Fruit fly (Drosophila melanogaster) whole organism, embryonic: Measurements from ENCODE around the gene Tim17a1.
A peak's percentile ranks its signal among the peaks of the same experiment; 100 is the strongest.

Experiments
- BtbVII ChIP-seq: fragments of 200-800 bp; sonication (Bioruptor generic); optimal IDR thresholded peaks from 3 replicates; lab custom pipeline; 2017; ENCODE audit warnings: missing biosample characterization, mild to moderate bottlenecking, missing genetic modification characterization
- CG10431 ChIP-seq: fragments of 200-800 bp; sonication (Bioruptor generic); optimal IDR thresholded peaks from 3 replicates; lab custom pipeline; 2018; ENCODE audit warnings: missing biosample characterization, mild to moderate bottlenecking, missing genetic modification characterization
- CG10565 ChIP-seq: fragments of 200-800 bp; sonication (Bioruptor generic); optimal IDR thresholded peaks from 3 replicates; lab custom pipeline; 2016; ENCODE audit warnings: missing biosample characterization, mild to moderate bottlenecking, missing genetic modification characterization
- CG11085 ChIP-seq: fragments of 200-800 bp; sonication (Bioruptor generic); IDR thresholded peaks from 2 replicates; pipeline ENCODE4 v1.3.6; 2022; ENCODE audit warnings: missing biosample characterization, missing genetic modification characterization
- CG12942 ChIP-seq: fragments of 200-800 bp; sonication (Bioruptor generic); optimal IDR thresholded peaks from 3 replicates; lab custom pipeline; 2016; ENCODE audit warnings: missing biosample characterization, missing genetic modification characterization
- CG13123 ChIP-seq: fragments of 200-800 bp; sonication (Bioruptor generic); optimal IDR thresholded peaks from 2 replicates; lab custom pipeline; 2016; ENCODE audit warnings: missing biosample characterization, missing genetic modification characterization
- CG13624 ChIP-seq: fragments of 200-800 bp; sonication (Bioruptor generic); optimal IDR thresholded peaks from 2 replicates; lab custom pipeline; 2016; ENCODE audit warnings: missing biosample characterization, missing genetic modification characterization
- CG15601 ChIP-seq: fragments of 200-800 bp; sonication (Bioruptor generic); optimal IDR thresholded peaks from 3 replicates; lab custom pipeline; 2019; ENCODE audit warnings: missing biosample characterization, mild to moderate bottlenecking, missing genetic modification characterization, moderate library complexity
- CG3065 ChIP-seq: fragments of 200-800 bp; sonication (Bioruptor generic); optimal IDR thresholded peaks from 2 replicates; lab custom pipeline; 2016; ENCODE audit warnings: missing biosample characterization, missing genetic modification characterization
- CG31441 ChIP-seq: fragments of 200-800 bp; sonication (Bioruptor generic); IDR thresholded peaks from 2 replicates; pipeline ENCODE4 v1.3.6; 2022; ENCODE audit warnings: missing biosample characterization, missing genetic modification characterization
- CG33213 ChIP-seq: fragments of 200-800 bp; sonication (Bioruptor generic); optimal IDR thresholded peaks from 3 replicates; lab custom pipeline; 2016; ENCODE audit warnings: missing biosample characterization, missing genetic modification characterization
- CG34376 ChIP-seq: fragments of 200-800 bp; sonication (Bioruptor generic); optimal IDR thresholded peaks from 2 replicates; lab custom pipeline; 2018; ENCODE audit warnings: missing biosample characterization, mild to moderate bottlenecking, missing genetic modification characterization
- CG4820 ChIP-seq: fragments of 200-800 bp; sonication (Bioruptor generic); optimal IDR thresholded peaks from 3 replicates; lab custom pipeline; 2016; ENCODE audit warnings: missing biosample characterization, missing genetic modification characterization
- CG6654 ChIP-seq: fragments of 200-800 bp; sonication (Bioruptor generic); optimal IDR thresholded peaks from 2 replicates; lab custom pipeline; 2017; ENCODE audit warnings: missing biosample characterization, mild to moderate bottlenecking, missing genetic modification characterization
- CG6689 ChIP-seq: fragments of 200-800 bp; sonication (Bioruptor generic); IDR thresholded peaks from 2 replicates; pipeline ENCODE4 v1.3.6; 2022; ENCODE audit warnings: missing biosample characterization, missing genetic modification characterization
- CG7271 ChIP-seq: fragments of 200-800 bp; sonication (Bioruptor generic); optimal IDR thresholded peaks from 2 replicates; lab custom pipeline; 2018; ENCODE audit warnings: missing biosample characterization, mild to moderate bottlenecking, missing genetic modification characterization, moderate library complexity
- CG8089 ChIP-seq: fragments of 200-800 bp; sonication (Bioruptor generic); optimal IDR thresholded peaks from 3 replicates; lab custom pipeline; 2016; ENCODE audit warnings: missing biosample characterization, missing genetic modification characterization
- CHES-1-like ChIP-seq: fragments of 200-800 bp; sonication (Bioruptor generic); optimal IDR thresholded peaks from 2 replicates; lab custom pipeline; 2016; ENCODE audit warnings: missing biosample characterization, missing genetic modification characterization
- CrebB ChIP-seq: fragments of 200-800 bp; sonication (Bioruptor generic); optimal IDR thresholded peaks from 3 replicates; lab custom pipeline; 2018; ENCODE audit warnings: missing biosample characterization, mild to moderate bottlenecking, missing genetic modification characterization
- D19B ChIP-seq: fragments of 200-800 bp; sonication (Bioruptor generic); optimal IDR thresholded peaks from 2 replicates; lab custom pipeline; 2017; ENCODE audit warnings: missing biosample characterization, mild to moderate bottlenecking, missing genetic modification characterization
- ERR ChIP-seq: fragments of 200-800 bp; sonication (Bioruptor generic); optimal IDR thresholded peaks from 2 replicates; lab custom pipeline; 2016; ENCODE audit warnings: missing biosample characterization, missing genetic modification characterization
- Ets65A ChIP-seq: fragments of 200-800 bp; sonication (Bioruptor generic); peaks from one replicate; lab custom pipeline; 2016; ENCODE audit warnings: missing biosample characterization, missing genetic modification characterization
- Gsc ChIP-seq: fragments of 200-800 bp; sonication (Bioruptor generic); IDR thresholded peaks from 2 replicates; pipeline ENCODE4 v1.3.6; 2022; ENCODE audit warnings: missing biosample characterization, missing genetic modification characterization
- Gug ChIP-seq: fragments of 200-800 bp; sonication (Bioruptor generic); IDR thresholded peaks from 4 replicates; pipeline ENCODE4 v1.3.6; 2022; ENCODE audit warnings: missing biosample characterization, missing genetic modification characterization
- HLH4C ChIP-seq: fragments of 200-800 bp; sonication (Bioruptor generic); IDR thresholded peaks from 3 replicates; pipeline ENCODE4 v1.3.6; 2022; ENCODE audit warnings: missing biosample characterization, missing genetic modification characterization; ENCODE audit not compliant: partially characterized antibody
- Hand ChIP-seq: fragments of 200-800 bp; sonication (Bioruptor generic); optimal IDR thresholded peaks from 2 replicates; lab custom pipeline; 2017; ENCODE audit warnings: mild to moderate bottlenecking, missing biosample characterization, missing genetic modification reagents, missing genetic modification characterization
- NC2α ChIP-seq: fragments of 200-800 bp; sonication (Bioruptor generic); optimal IDR thresholded peaks from 2 replicates; lab custom pipeline; 2016; ENCODE audit warnings: missing biosample characterization, missing genetic modification characterization
- NC2β ChIP-seq: fragments of 200-800 bp; sonication (Bioruptor generic); optimal IDR thresholded peaks from 2 replicates; lab custom pipeline; 2016; ENCODE audit warnings: missing biosample characterization, missing genetic modification characterization
- Side ChIP-seq: fragments of 200-800 bp; sonication (Bioruptor generic); optimal IDR thresholded peaks from 2 replicates; lab custom pipeline; 2016; ENCODE audit warnings: missing biosample characterization, missing genetic modification characterization
- Vsx1 ChIP-seq: fragments of 200-800 bp; sonication (Bioruptor generic); optimal IDR thresholded peaks from 2 replicates; lab custom pipeline; 2017; ENCODE audit warnings: missing biosample characterization, mild to moderate bottlenecking, missing genetic modification characterization, missing genetic modification reagents
- Xbp1 ChIP-seq: fragments of 200-800 bp; sonication (Bioruptor generic); optimal IDR thresholded peaks from 3 replicates; lab custom pipeline; 2016; ENCODE audit warnings: missing biosample characterization, mild to moderate bottlenecking, missing genetic modification characterization
- abd-A ChIP-seq: fragments of 200-800 bp; sonication (Bioruptor generic); optimal IDR thresholded peaks from 3 replicates; lab custom pipeline; 2019; ENCODE audit warnings: missing biosample characterization, mild to moderate bottlenecking, missing genetic modification characterization, moderate library complexity
- ato ChIP-seq: fragments of 200-800 bp; sonication (Bioruptor generic); IDR thresholded peaks from 2 replicates; pipeline ENCODE4 v1.3.6; 2022; ENCODE audit warnings: missing biosample characterization, missing genetic modification characterization; ENCODE audit not compliant: partially characterized antibody
- ci ChIP-seq: fragments of 200-800 bp; sonication (Bioruptor generic); IDR thresholded peaks from 3 replicates; pipeline ENCODE4 v1.3.6; 2022; ENCODE audit warnings: missing biosample characterization, missing genetic modification characterization
- croc ChIP-seq: fragments of 200-800 bp; sonication (Bioruptor generic); conservative IDR thresholded peaks from 3 replicates; pipeline ENCODE4 v1.3.6; 2022; ENCODE audit warnings: missing biosample characterization, missing genetic modification characterization
- crp ChIP-seq, 2 experiments: fragments of 200-800 bp; sonication (Bioruptor generic); optimal IDR thresholded peaks; 2 replicates in 1 of 2; 3 replicates in 1 of 2; lab custom pipeline; 2017; ENCODE audit warnings: missing biosample characterization in 2 of 2, missing genetic modification characterization in 2 of 2, mild to moderate bottlenecking in 1 of 2, moderate library complexity in 1 of 2
- dan ChIP-seq: fragments of 200-800 bp; sonication (Bioruptor generic); IDR thresholded peaks from 2 replicates; pipeline ENCODE4 v1.3.6; 2022; ENCODE audit warnings: missing biosample characterization, missing genetic modification characterization
- dm ChIP-seq: fragments of 200-800 bp; sonication (Bioruptor generic); optimal IDR thresholded peaks from 3 replicates; lab custom pipeline; 2016; ENCODE audit warnings: missing biosample characterization, missing genetic modification characterization
- ems ChIP-seq: fragments of 200-800 bp; sonication (Bioruptor generic); optimal IDR thresholded peaks from 3 replicates; lab custom pipeline; 2016; ENCODE audit warnings: missing biosample characterization, missing genetic modification characterization
- fd96Cb ChIP-seq: fragments of 200-800 bp; sonication (Bioruptor generic); optimal IDR thresholded peaks from 2 replicates; lab custom pipeline; 2018; ENCODE audit warnings: missing biosample characterization, mild to moderate bottlenecking, missing genetic modification characterization, moderate library complexity
- gsb-n ChIP-seq: fragments of 200-800 bp; sonication (Bioruptor generic); optimal IDR thresholded peaks from 3 replicates; lab custom pipeline; 2018; ENCODE audit warnings: missing biosample characterization, mild to moderate bottlenecking, missing genetic modification characterization
- jigr1 ChIP-seq: fragments of 200-800 bp; sonication (Bioruptor generic); IDR thresholded peaks from 3 replicates; pipeline ENCODE4 v1.3.6; 2022; ENCODE audit warnings: missing biosample characterization, missing genetic modification characterization
- kah ChIP-seq: fragments of 200-800 bp; sonication (Bioruptor generic); optimal IDR thresholded peaks from 2 replicates; lab custom pipeline; 2018; ENCODE audit warnings: missing biosample characterization, mild to moderate bottlenecking, missing genetic modification characterization
- mirr ChIP-seq: fragments of 200-800 bp; sonication (Bioruptor generic); optimal IDR thresholded peaks from 3 replicates; lab custom pipeline; 2018; ENCODE audit warnings: missing biosample characterization, mild to moderate bottlenecking, missing genetic modification characterization
- pros ChIP-seq: fragments of 200-800 bp; sonication (Bioruptor generic); optimal IDR thresholded peaks from 3 replicates; lab custom pipeline; 2019; ENCODE audit warnings: missing biosample characterization, mild to moderate bottlenecking, missing genetic modification characterization, moderate library complexity
- pzg ChIP-seq: fragments of 200-800 bp; sonication (Bioruptor generic); optimal IDR thresholded peaks from 3 replicates; lab custom pipeline; 2018; ENCODE audit warnings: missing biosample characterization, mild to moderate bottlenecking, missing genetic modification characterization, moderate library complexity
- scrt ChIP-seq: fragments of 200-800 bp; sonication (Bioruptor generic); optimal IDR thresholded peaks from 2 replicates; lab custom pipeline; 2018; ENCODE audit warnings: missing biosample characterization, mild to moderate bottlenecking, missing genetic modification characterization, moderate library complexity
- slbo ChIP-seq: fragments of 200-800 bp; sonication (Bioruptor generic); IDR thresholded peaks from 2 replicates; pipeline ENCODE4 v1.3.6; 2022; ENCODE audit warnings: missing biosample characterization, missing genetic modification characterization
- sna ChIP-seq: fragments of 200-800 bp; sonication (Bioruptor generic); IDR thresholded peaks from 2 replicates; pipeline ENCODE4 v1.3.6; 2022; ENCODE audit warnings: missing biosample characterization, missing genetic modification characterization; ENCODE audit not compliant: partially characterized antibody
- toy ChIP-seq: fragments of 200-800 bp; sonication (Bioruptor generic); IDR thresholded peaks from 2 replicates; pipeline ENCODE4 v1.3.6; 2022; ENCODE audit warnings: missing biosample characterization, missing genetic modification characterization
- yki ChIP-seq: fragments of >200 bp; optimal IDR thresholded peaks from 3 replicates; lab custom pipeline; 2018

The Tim17a1 gene

dm6 chr3R:12401672-12402296, 37.3 kb upstream of the Tim17a1 start, which contains the start of gene DNAlig3 (continued):
- TF ChIP-seq CHES-1-like (GFP tag; lab: Kevin White, UChicago) = no peak
- peak; percentile 53 for TF ChIP-seq scrt
- TF ChIP-seq abd-A (tag; lab: Kevin White, UChicago) = no peak
- TF ChIP-seq CG6654 (GFP tag; lab: Kevin White, UChicago) = no peak
- TF ChIP-seq slbo (GFP tag; lab: Robert Waterston, UW) = no peak
- TF ChIP-seq croc (GFP tag; lab: Robert Waterston, UW) = no peak
- TF ChIP-seq kah = peak; percentile 1
- peak; percentile 49; the same call in 1 of the 3 replicates for TF ChIP-seq ci (GFP tag; lab: Robert Waterston, UW)
- TF ChIP-seq gsb-n (tag; lab: Kevin White, UChicago) = no peak
- TF ChIP-seq CG13123 (GFP tag; lab: Kevin White, UChicago) = no peak
- TF ChIP-seq NC2α (GFP tag; lab: Kevin White, UChicago) = no peak
- no peak for TF ChIP-seq D19B
- TF ChIP-seq Gug (GFP tag; lab: Robert Waterston, UW) = no peak
- no peak for TF ChIP-seq ERR (GFP tag; lab: Kevin White, UChicago)
- TF ChIP-seq CG15601 (tag; lab: Kevin White, UChicago) = no peak
- TF ChIP-seq CG10565 (GFP tag; lab: Kevin White, UChicago) = no peak
- no peak for TF ChIP-seq CG10431 (GFP tag; lab: Kevin White, UChicago)
- no peak for TF ChIP-seq jigr1 (GFP tag; lab: Robert Waterston, UW)
- no peak for TF ChIP-seq NC2β (GFP tag; lab: Kevin White, UChicago)
- TF ChIP-seq ems (GFP tag; lab: Kevin White, UChicago) = no peak
- TF ChIP-seq CG13624 (GFP tag; lab: Kevin White, UChicago) = no peak
- TF ChIP-seq pros (GFP tag; lab: Kevin White, UChicago) = no peak
- no peak for TF ChIP-seq CG12942 (GFP tag; lab: Kevin White, UChicago)
- peak; percentile 33 to 93 for TF ChIP-seq crp (GFP tag; optimal IDR thresholded peaks at IDR 0.05; lab: Kevin White, UChicago)
- TF ChIP-seq Hand (GFP tag; lab: Kevin White, UChicago) = no peak
- TF ChIP-seq dan (GFP tag; lab: Robert Waterston, UW) = no peak
- TF ChIP-seq Gsc (GFP tag; lab: Robert Waterston, UW) = no peak
- no peak for TF ChIP-seq mirr (GFP tag; lab: Kevin White, UChicago)
- no peak for TF ChIP-seq Side (GFP tag; lab: Kevin White, UChicago)
- no peak for TF ChIP-seq CG11085 (GFP tag; lab: Robert Waterston, UW)
- TF ChIP-seq Xbp1 (GFP tag; lab: Kevin White, UChicago) = no peak
- TF ChIP-seq HLH4C (GFP tag; lab: Robert Waterston, UW) = no peak
- TF ChIP-seq CG8089 (GFP tag; lab: Kevin White, UChicago) = no peak
- no peak for TF ChIP-seq yki
- no peak for TF ChIP-seq BtbVII (GFP tag; lab: Kevin White, UChicago)
- peak; percentile 68 for TF ChIP-seq pzg (GFP tag; lab: Kevin White, UChicago)
- no peak for TF ChIP-seq CG31441
- TF ChIP-seq CG6689 = no peak
- no peak for TF ChIP-seq Ets65A
- no peak for TF ChIP-seq CG33213 (GFP tag; lab: Kevin White, UChicago)
- TF ChIP-seq CrebB = no peak
- no peak for TF ChIP-seq CG4820
- no peak for TF ChIP-seq fd96Cb
- peak; percentile 44 for TF ChIP-seq CG34376
- TF ChIP-seq CG7271 = no peak
- TF ChIP-seq dm = peak; percentile 37
- no peak for TF ChIP-seq ato (GFP tag; lab: Robert Waterston, UW)
- TF ChIP-seq CG3065 (GFP tag; lab: Kevin White, UChicago) = no peak
- peak; percentile 62 for TF ChIP-seq sna (GFP tag; lab: Robert Waterston, UW)
- no peak for TF ChIP-seq Vsx1 (GFP tag; lab: Kevin White, UChicago)
- TF ChIP-seq toy (GFP tag; lab: Robert Waterston, UW) = no peak
